Worm (Caenorhabditis elegans) whole organism, young adult: ENCODE data around the gene ubc-26.

ENCODE experiments used
- B0035.1 ChIP-seq: sonication (generic microtip); optimal IDR thresholded peaks from 2 replicates; lab custom pipeline; 2016; ENCODE audit warnings: missing genetic modification characterization, mild to moderate bottlenecking, missing compliant biosample characterization, missing genotype, missing genetic modification reagents
- T07F8.4 ChIP-seq: sonication (generic microtip); optimal IDR thresholded peaks from 2 replicates; lab custom pipeline; 2016; ENCODE audit warnings: mild to moderate bottlenecking, missing genetic modification characterization, moderate library complexity, missing compliant biosample characterization
- ama-1 ChIP-seq, 3 experiments: fragments of 150-350 bp in 1 of 3; sonication (generic microtip) in 2 of 3; optimal IDR thresholded peaks; 2 replicates each; lab custom pipeline; 2014 to 2018; ENCODE audit warnings: missing biosample characterization in 2 of 3, missing genetic modification characterization in 2 of 3, missing genetic modification reagents in 2 of 3
- bed-1 ChIP-seq: fragments of 200-800 bp; sonication (Bioruptor generic); IDR thresholded peaks from 2 replicates; pipeline ENCODE4 v1.3.6; 2022; ENCODE audit warnings: missing genetic modification reagents, missing genetic modification characterization, missing compliant biosample characterization
- die-1 ChIP-seq: sonication (generic microtip); optimal IDR thresholded peaks from 2 replicates; lab custom pipeline; 2016; ENCODE audit warnings: missing genotype, mild to moderate bottlenecking, missing genetic modification characterization, missing compliant biosample characterization
- lin-35 ChIP-seq, 3 experiments: fragments of 150-350 bp in 2 of 3; sonication (generic microtip) in 1 of 3; optimal IDR thresholded peaks; 2 replicates each; lab custom pipeline; 2014 to 2018; ENCODE audit warnings: missing biosample characterization in 3 of 3, missing genetic modification characterization in 3 of 3, missing genetic modification reagents in 3 of 3
- nfya-1 ChIP-seq: sonication (generic microtip); optimal IDR thresholded peaks from 2 replicates; lab custom pipeline; 2017; ENCODE audit warnings: antibody characterized with exemption, missing compliant biosample characterization, missing genetic modification characterization, borderline replicate concordance; ENCODE audit not compliant: insufficient read depth
- nhr-120 ChIP-seq: fragments of 200-800 bp; sonication (Bioruptor generic); IDR thresholded peaks from 2 replicates; pipeline ENCODE4 v1.3.6; 2022; ENCODE audit warnings: missing genetic modification characterization, missing compliant biosample characterization
- nhr-179 ChIP-seq: sonication (generic microtip); optimal IDR thresholded peaks from 2 replicates; lab custom pipeline; 2016; ENCODE audit warnings: mild to moderate bottlenecking, missing genetic modification characterization, missing compliant biosample characterization
- pha-4 ChIP-seq: fragments of 150-350 bp; sonication (generic microtip); optimal IDR thresholded peaks from 2 replicates; lab custom pipeline; 2014; ENCODE audit warnings: missing biosample characterization, missing genetic modification reagents, missing genetic modification characterization
- sdz-38 ChIP-seq: sonication (generic microtip); optimal IDR thresholded peaks from 2 replicates; lab custom pipeline; 2016; ENCODE audit warnings: missing genotype, missing genetic modification characterization, missing compliant biosample characterization
- tbx-9 ChIP-seq: sonication (generic microtip); optimal IDR thresholded peaks from 2 replicates; lab custom pipeline; 2016; ENCODE audit warnings: borderline replicate concordance, missing genetic modification characterization, inconsistent platforms, missing compliant biosample characterization
- unc-130 ChIP-seq: sonication (generic microtip); optimal IDR thresholded peaks from 2 replicates; lab custom pipeline; 2016; ENCODE audit warnings: missing genetic modification reagents, missing genetic modification characterization, missing compliant biosample characterization
- unc-62 ChIP-seq: fragments of 150-350 bp; optimal IDR thresholded peaks from 2 replicates; lab custom pipeline; 2014; ENCODE audit warnings: missing biosample characterization, missing genetic modification reagents, missing genetic modification characterization

DNA sequence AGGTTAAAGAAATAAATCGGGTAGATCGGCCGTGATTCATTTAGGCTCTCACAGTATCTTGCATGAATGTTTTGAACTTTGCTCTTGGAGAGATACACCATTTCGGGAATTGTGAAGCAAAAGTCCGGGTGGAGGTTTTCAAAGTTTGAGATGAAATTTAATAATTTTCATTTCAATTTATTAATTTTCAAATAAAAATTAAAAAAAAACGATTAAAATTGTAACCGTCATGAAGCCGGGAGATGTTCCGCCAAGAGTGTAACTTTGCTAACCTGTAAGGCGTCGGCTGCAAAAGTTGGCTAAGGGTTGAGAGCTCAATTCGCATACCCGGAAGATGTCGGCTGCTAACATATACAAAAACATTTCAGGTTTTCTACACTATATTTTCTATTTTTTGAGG lies 34.2 kb upstream of the ubc-26 start, which contains the start of gene irld-67:
- TF ChIP-seq B0035.1 = no peak
- no peak for TF ChIP-seq T07F8.4 (tag; lab: Kevin White, UChicago)
- TF ChIP-seq unc-62 (GFP tag; lab: Kevin White, UChicago) = no peak
- TF ChIP-seq lin-35 (GFP tag; optimal IDR thresholded peaks at IDR 0.05; lab: Kevin White, UChicago) = no peak
- no peak for TF ChIP-seq pha-4 (tag; lab: Kevin White, UChicago)
- no peak for TF ChIP-seq sdz-38 (tag; lab: Kevin White, UChicago)
- no peak for TF ChIP-seq nfya-1
- no peak for TF ChIP-seq nhr-120 (GFP tag; lab: Robert Waterston, UW)
- TF ChIP-seq die-1 (tag; lab: Kevin White, UChicago) = no peak
- TF ChIP-seq nhr-179 (tag; lab: Kevin White, UChicago) = no peak
- no peak for TF ChIP-seq ama-1 (optimal IDR thresholded peaks at IDR 0.05; lab: Kevin White, UChicago)
- TF ChIP-seq ama-1 (GFP tag; optimal IDR thresholded peaks at IDR 0.05; lab: Kevin White, UChicago) = no peak
- TF ChIP-seq tbx-9 = no peak
- no peak for TF ChIP-seq bed-1
- no peak for TF ChIP-seq unc-130
